Worm (Caenorhabditis elegans) whole organism, L1 larva: ENCODE results near the gene fbxb-49.
A peak's percentile ranks its signal among the peaks of the same experiment; 100 is the strongest.

Source experiments
- C34B4.2 ChIP-seq: sonication (generic microtip); optimal IDR thresholded peaks from 2 replicates; lab custom pipeline; 2017; ENCODE audit warnings: mild to moderate bottlenecking, missing genetic modification characterization, missing compliant biosample characterization
- F16B12.6 ChIP-seq: fragments of 150-350 bp; optimal IDR thresholded peaks from 2 replicates; lab custom pipeline; 2014; ENCODE audit warnings: missing biosample characterization, missing genetic modification characterization
- Y116A8C.19 ChIP-seq: sonication (generic microtip); optimal IDR thresholded peaks from 2 replicates; lab custom pipeline; 2016; ENCODE audit warnings: missing compliant biosample characterization, missing genetic modification characterization, borderline replicate concordance
- alr-1 ChIP-seq: fragments of 200-800 bp; sonication (Bioruptor generic); optimal IDR thresholded peaks from 2 replicates; lab custom pipeline; 2018; ENCODE audit warnings: borderline replicate concordance, mild to moderate bottlenecking, missing genetic modification characterization, missing compliant biosample characterization
- aly-2 ChIP-seq: fragments of 150-350 bp; optimal IDR thresholded peaks from 2 replicates; lab custom pipeline; 2014; ENCODE audit warnings: missing biosample characterization, missing genetic modification characterization
- ama-1 ChIP-seq: fragments of 150-350 bp; optimal IDR thresholded peaks from 2 replicates; lab custom pipeline; 2014
- blmp-1 ChIP-seq: fragments of 150-350 bp; optimal IDR thresholded peaks from 2 replicates; lab custom pipeline; 2014; ENCODE audit warnings: missing biosample characterization, missing genetic modification characterization
- ceh-8 ChIP-seq: fragments of 200-800 bp; sonication (Bioruptor generic); optimal IDR thresholded peaks from 2 replicates; lab custom pipeline; 2018; ENCODE audit warnings: mild to moderate bottlenecking, missing genetic modification characterization, moderate library complexity, missing compliant biosample characterization
- ceh-82 ChIP-seq, 3 experiments: fragments of 150-350 bp in 1 of 3; sonication (generic microtip) in 2 of 3; optimal IDR thresholded peaks; 2 replicates each; lab custom pipeline; 2014 to 2017; ENCODE audit warnings: missing biosample characterization in 3 of 3, missing genetic modification characterization in 3 of 3
- ceh-88 ChIP-seq: fragments of 200-800 bp; sonication (Bioruptor generic); IDR thresholded peaks from 2 replicates; pipeline ENCODE4 v1.3.6; 2022; ENCODE audit warnings: missing genetic modification characterization, missing compliant biosample characterization
- ceh-90 ChIP-seq: sonication (generic microtip); optimal IDR thresholded peaks from 2 replicates; lab custom pipeline; 2016; ENCODE audit warnings: missing genetic modification characterization, missing compliant biosample characterization
- ces-1 ChIP-seq: fragments of 150-350 bp; optimal IDR thresholded peaks from 2 replicates; lab custom pipeline; 2014; ENCODE audit warnings: missing biosample characterization, missing genetic modification reagents, missing genetic modification characterization
- dsc-1 ChIP-seq: sonication (generic microtip); optimal IDR thresholded peaks from 2 replicates; lab custom pipeline; 2016; ENCODE audit warnings: mild to moderate bottlenecking, missing genetic modification characterization, missing compliant biosample characterization
- efl-1 ChIP-seq, 4 experiments: fragments of 150-350 bp; optimal IDR thresholded peaks in 3 of 4; peaks in 1 of 4; 1 replicate in 1 of 4; 2 replicates in 3 of 4; lab custom pipeline; 2014; ENCODE audit warnings: missing biosample characterization in 2 of 4, missing genetic modification characterization in 2 of 4, missing genetic modification reagents in 2 of 4
- efl-3 ChIP-seq: fragments of 200-800 bp; sonication (Bioruptor generic); optimal IDR thresholded peaks from 2 replicates; lab custom pipeline; 2018; ENCODE audit warnings: mild to moderate bottlenecking, missing genetic modification characterization, missing compliant biosample characterization
- egl-13 ChIP-seq: sonication (generic microtip); optimal IDR thresholded peaks from 2 replicates; lab custom pipeline; 2016; ENCODE audit warnings: missing genotype, missing genetic modification reagents, missing genetic modification characterization, missing compliant biosample characterization
- elt-2 ChIP-seq: sonication (generic microtip); optimal IDR thresholded peaks from 2 replicates; lab custom pipeline; 2016; ENCODE audit warnings: missing genetic modification characterization, mild to moderate bottlenecking, inconsistent platforms, missing compliant biosample characterization, missing genetic modification reagents
- elt-3 ChIP-seq, 6 experiments: fragments of 150-350 bp in 1 of 6; sonication (generic microtip); optimal IDR thresholded peaks; 2 replicates each; lab custom pipeline; 2017 to 2018; ENCODE audit warnings: missing biosample characterization in 6 of 6, missing genetic modification characterization in 6 of 6, inconsistent platforms in 1 of 6
- fkh-10 ChIP-seq: sonication (generic microtip); optimal IDR thresholded peaks from 2 replicates; lab custom pipeline; 2017; ENCODE audit warnings: missing biosample characterization, missing genetic modification reagents, missing genetic modification characterization
- fkh-4 ChIP-seq: sonication (generic microtip); optimal IDR thresholded peaks from 2 replicates; lab custom pipeline; 2016; ENCODE audit warnings: missing compliant biosample characterization, missing genetic modification characterization, borderline replicate concordance
- fkh-8 ChIP-seq: sonication (generic microtip); optimal IDR thresholded peaks from 2 replicates; lab custom pipeline; 2016; ENCODE audit warnings: mild to moderate bottlenecking, missing genetic modification characterization, missing compliant biosample characterization
- grh-1 ChIP-seq: fragments of 200-800 bp; sonication (Bioruptor generic); IDR thresholded peaks from 2 replicates; pipeline ENCODE4 v1.3.6; 2022; ENCODE audit warnings: missing genetic modification reagents, missing genetic modification characterization, missing compliant biosample characterization
- hpl-2 ChIP-seq: fragments of 150-350 bp; optimal IDR thresholded peaks from 2 replicates; lab custom pipeline; 2014; ENCODE audit warnings: missing biosample characterization, missing genetic modification reagents, missing genetic modification characterization
- irx-1 ChIP-seq: sonication (generic microtip); optimal IDR thresholded peaks from 2 replicates; lab custom pipeline; 2016; ENCODE audit warnings: missing genetic modification characterization, missing compliant biosample characterization
- jun-1 ChIP-seq: fragments of 150-350 bp; optimal IDR thresholded peaks from 2 replicates; lab custom pipeline; 2014; ENCODE audit warnings: missing biosample characterization, missing genetic modification reagents, missing genetic modification characterization
- lin-13 ChIP-seq: fragments of 150-350 bp; optimal IDR thresholded peaks from 2 replicates; lab custom pipeline; 2014; ENCODE audit warnings: missing biosample characterization, missing genetic modification reagents, missing genetic modification characterization
- lin-15B ChIP-seq: fragments of 150-350 bp; sonication (generic microtip); optimal IDR thresholded peaks from 3 replicates; lab custom pipeline; 2014; ENCODE audit warnings: missing biosample characterization, missing genetic modification characterization
- lin-35 ChIP-seq, 2 experiments: fragments of 150-350 bp; optimal IDR thresholded peaks; 2 replicates each; lab custom pipeline; 2014; ENCODE audit warnings: missing biosample characterization in 2 of 2, missing genetic modification characterization in 2 of 2, missing genetic modification reagents in 2 of 2
- lin-39 ChIP-seq: fragments of 150-350 bp; optimal IDR thresholded peaks from 2 replicates; lab custom pipeline; 2014; ENCODE audit warnings: missing biosample characterization, missing genetic modification reagents, missing genetic modification characterization
- lsy-2 ChIP-seq, 2 experiments: fragments of 150-350 bp; optimal IDR thresholded peaks; 2 replicates each; lab custom pipeline; 2014; ENCODE audit warnings: missing biosample characterization in 2 of 2, missing genetic modification characterization in 2 of 2
- mab-9 ChIP-seq: fragments of 200-800 bp; sonication (Bioruptor generic); IDR thresholded peaks from 2 replicates; pipeline ENCODE4 v1.3.6; 2022; ENCODE audit warnings: missing genetic modification reagents, missing genetic modification characterization, missing compliant biosample characterization
- nhr-237 ChIP-seq: fragments of 150-350 bp; optimal IDR thresholded peaks from 2 replicates; lab custom pipeline; 2014; ENCODE audit warnings: missing biosample characterization, missing genetic modification characterization
- nhr-28 ChIP-seq: fragments of 150-350 bp; optimal IDR thresholded peaks from 2 replicates; lab custom pipeline; 2014; ENCODE audit warnings: missing biosample characterization, missing genetic modification characterization
- nhr-71 ChIP-seq: sonication (generic microtip); optimal IDR thresholded peaks from 2 replicates; lab custom pipeline; 2016; ENCODE audit warnings: mild to moderate bottlenecking, missing genetic modification characterization, moderate library complexity, missing compliant biosample characterization
- nhr-77 ChIP-seq: fragments of 150-350 bp; optimal IDR thresholded peaks from 2 replicates; lab custom pipeline; 2014; ENCODE audit warnings: missing biosample characterization, missing genetic modification characterization
- nhr-85 ChIP-seq: sonication (generic microtip); peaks from one replicate; lab custom pipeline; 2016; ENCODE audit warnings: missing genetic modification characterization, inconsistent platforms, missing compliant biosample characterization
- pax-3 ChIP-seq: fragments of 200-800 bp; sonication (Bioruptor generic); optimal IDR thresholded peaks from 2 replicates; lab custom pipeline; 2018; ENCODE audit warnings: mild to moderate bottlenecking, missing genetic modification characterization, moderate library complexity, missing compliant biosample characterization
- snpc-4 ChIP-seq: fragments of 150-350 bp; optimal IDR thresholded peaks from 2 replicates; lab custom pipeline; 2014; ENCODE audit warnings: missing biosample characterization, missing genetic modification characterization
- sup-37 ChIP-seq: fragments of 200-800 bp; sonication (Bioruptor generic); optimal IDR thresholded peaks from 2 replicates; lab custom pipeline; 2018; ENCODE audit warnings: mild to moderate bottlenecking, missing genetic modification characterization, missing compliant biosample characterization
- swsn-7 ChIP-seq: sonication (generic microtip); optimal IDR thresholded peaks from 2 replicates; lab custom pipeline; 2016; ENCODE audit warnings: missing genetic modification characterization, missing compliant biosample characterization
- tlp-1 ChIP-seq: fragments of 150-350 bp; optimal IDR thresholded peaks from 2 replicates; lab custom pipeline; 2014; ENCODE audit warnings: missing biosample characterization, missing genetic modification characterization
- unc-30 ChIP-seq: sonication (generic microtip); optimal IDR thresholded peaks from 2 replicates; lab custom pipeline; 2017; ENCODE audit warnings: missing biosample characterization, missing genetic modification characterization
- unc-98 ChIP-seq: fragments of 200-800 bp; sonication (Bioruptor generic); IDR thresholded peaks from 2 replicates; pipeline ENCODE4 v1.3.6; 2022; ENCODE audit warnings: missing genetic modification characterization, missing compliant biosample characterization
- vab-15 ChIP-seq: sonication (generic microtip); optimal IDR thresholded peaks from 2 replicates; lab custom pipeline; 2017; ENCODE audit warnings: missing genotype, mild to moderate bottlenecking, missing genetic modification characterization, missing compliant biosample characterization
- zag-1 ChIP-seq: fragments of 150-350 bp; optimal IDR thresholded peaks from 2 replicates; lab custom pipeline; 2014; ENCODE audit warnings: missing biosample characterization, missing genetic modification characterization
- ztf-11 ChIP-seq, 2 experiments: sonication (generic microtip); optimal IDR thresholded peaks; 2 replicates each; lab custom pipeline; 2016 to 2017; ENCODE audit warnings: missing genetic modification characterization in 2 of 2, missing biosample characterization in 1 of 2, missing compliant biosample characterization in 1 of 2

fbxb-49 gene

DNA sequence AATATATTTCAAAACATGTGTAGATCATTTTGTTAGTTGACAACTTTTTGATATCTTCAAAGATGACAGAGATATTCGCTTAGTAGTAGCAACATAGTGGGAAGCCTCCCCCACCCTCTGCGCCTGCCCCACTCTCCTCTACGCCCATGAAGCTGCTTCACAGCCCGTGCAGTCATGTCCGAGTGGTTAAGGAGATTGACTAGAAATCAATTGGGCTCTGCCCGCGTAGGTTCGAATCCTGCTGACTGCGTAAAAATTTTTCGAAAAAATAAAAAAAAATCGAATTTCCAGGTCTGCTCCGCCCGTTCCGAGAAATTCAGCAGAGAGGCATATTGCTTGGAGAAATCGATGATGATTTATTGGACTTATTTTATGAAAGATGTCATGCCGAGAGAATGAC is 48.4 kb upstream of the fbxb-49 start (continued):
- TF ChIP-seq ama-1 (lab: Kevin White, UChicago) (no peak), ztf-11 (tag; optimal IDR thresholded peaks at IDR 0.05; lab: Kevin White, UChicago) (no peak), lin-15B (tag; lab: Kevin White, UChicago) (no peak), fkh-4 (tag; lab: Kevin White, UChicago) (no peak), swsn-7 (tag; lab: Kevin White, UChicago) (peak; percentile 7), zag-1 (tag; lab: Kevin White, UChicago) (no peak), lsy-2 (tag; optimal IDR thresholded peaks at IDR 0.05; lab: Kevin White, UChicago) (peak in 1 of 2 experiments; percentile 36), pax-3 (tag; lab: Kevin White, UChicago) (no peak), elt-3 (tag; optimal IDR thresholded peaks at IDR 0.05; lab: Kevin White, UChicago) (no peak), snpc-4 (tag; lab: Kevin White, UChicago) (no peak), lin-13 (peak; percentile 33), ceh-90 (tag; lab: Kevin White, UChicago) (no peak), jun-1 (no peak), irx-1 (tag; lab: Kevin White, UChicago) (no peak), nhr-28 (tag; lab: Kevin White, UChicago) (no peak), F16B12.6 (no peak), lin-35 (GFP tag; optimal IDR thresholded peaks at IDR 0.05; lab: Kevin White, UChicago) (peak in 1 of 2 experiments; percentile 33), C34B4.2 (no peak), ceh-88 (GFP tag; lab: Robert Waterston, UW) (no peak), mab-9 (peak; percentile 51; the same call in 1 of the 2 replicates), elt-2 (tag; lab: Kevin White, UChicago) (no peak), aly-2 (tag; lab: Kevin White, UChicago) (no peak), unc-30 (tag; lab: Kevin White, UChicago) (no peak), nhr-237 (tag; lab: Kevin White, UChicago) (no peak), Y116A8C.19 (no peak), nhr-85 (tag; lab: Kevin White, UChicago) (no peak), sup-37 (GFP tag; lab: Kevin White, UChicago) (no peak), fkh-8 (tag; lab: Kevin White, UChicago) (peak; percentile 52), ceh-82 (tag; optimal IDR thresholded peaks at IDR 0.05; lab: Kevin White, UChicago) (peak in 1 of 3 experiments; percentile 13), lin-39 (no peak), efl-3 (no peak), tlp-1 (tag; lab: Kevin White, UChicago) (no peak), unc-98 (GFP tag; lab: Robert Waterston, UW) (no peak), blmp-1 (tag; lab: Kevin White, UChicago) (no peak), vab-15 (no peak), hpl-2 (GFP tag; lab: Kevin White, UChicago) (no peak), nhr-71 (tag; lab: Kevin White, UChicago) (peak; percentile 35), ceh-8 (GFP tag; lab: Kevin White, UChicago) (no peak), dsc-1 (tag; lab: Kevin White, UChicago) (peak; percentile 74), egl-13 (tag; lab: Kevin White, UChicago) (peak; percentile 15), fkh-10 (peak; percentile 15), nhr-77 (tag; lab: Kevin White, UChicago) (no peak)

- TF ChIP-seq lin-15B (tag; lab: Kevin White, UChicago) (no peak), lin-39 (no peak), sup-37 (GFP tag; lab: Kevin White, UChicago) (no peak), egl-13 (tag; lab: Kevin White, UChicago) (no peak), alr-1 (tag; lab: Kevin White, UChicago) (no peak), F16B12.6 (no peak), efl-1 (optimal IDR thresholded peaks at IDR 0.05; lab: Kevin White, UChicago) (no peak), efl-1 (GFP tag; optimal IDR thresholded peaks at IDR 0.05 in 1 of 2; lab: Kevin White, UChicago) (no peak), pax-3 (tag; lab: Kevin White, UChicago) (no peak), ces-1 (GFP tag; lab: Kevin White, UChicago) (no peak), mab-9 (no peak), grh-1 (GFP tag; lab: Robert Waterston, UW) (no peak)
- TF ChIP-seq, all 84 proteins: peak for 0
Observed at ce11 chrII:1521956-1522355, 46.4 kb upstream of the fbxb-49 start.
